Worm (Caenorhabditis elegans): ENCODE results near the gene F26F12.2.

DNA sequence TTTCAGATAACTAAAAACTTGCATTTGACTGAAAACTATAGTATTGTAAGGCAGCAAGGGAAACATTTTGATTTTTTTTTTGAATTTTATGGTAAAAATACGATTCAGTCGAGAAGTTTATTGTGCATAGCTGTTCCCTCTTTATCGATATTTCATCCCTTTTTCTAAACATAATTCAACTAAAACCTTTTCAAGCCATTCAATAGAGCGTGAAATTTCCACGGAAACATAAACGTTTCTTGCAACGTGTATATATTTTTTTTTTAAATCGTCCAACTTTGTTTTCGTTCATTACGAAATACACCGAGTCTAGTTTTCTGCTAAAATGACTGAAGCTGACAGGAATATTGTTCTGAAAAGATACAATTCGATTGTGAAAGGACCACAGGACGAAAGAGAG lies 33.3 kb upstream of the F26F12.2 start, which contains the start of gene C02G6.2:
- TF ChIP-seq egl-18 (GFP tag; IDR thresholded peaks at IDR 0.05) (no peak), ekl-4 (GFP tag; IDR thresholded peaks at IDR 0.05) (no peak), mel-28 (tag; optimal IDR thresholded peaks at IDR 0.05; ENCODE audit: borderline replicate concordance) (no peak), mcd-1 (GFP tag; IDR thresholded peaks at IDR 0.05) (no peak), ztf-6 (GFP tag; IDR thresholded peaks at IDR 0.05) (no peak)
